Worm (Caenorhabditis elegans) whole organism, mixed stage, embryonic: ENCODE results near the gene srsx-1.

Experiments
- nhr-76 ChIP-seq: sonication (generic microtip); optimal IDR thresholded peaks from 2 replicates; lab custom pipeline; 2017; ENCODE audit warnings: missing biosample characterization, missing genetic modification characterization
- unc-120 ChIP-seq: sonication (generic microtip); optimal IDR thresholded peaks from 2 replicates; lab custom pipeline; 2017; ENCODE audit warnings: missing genetic modification characterization, missing compliant biosample characterization; ENCODE audit not compliant: poor library complexity, severe bottlenecking

- TF ChIP-seq nhr-76 (no peak), unc-120 (tag; lab: Kevin White, UChicago) (no peak)
These were observed 37.7 kb upstream of the srsx-1 start for ce11 chrV:17215602-17216001.
